Worm (Caenorhabditis elegans) whole organism, L3 larva: ENCODE measurements around the gene K02D10.8.

Experiments
- ZK546.5 ChIP-seq: sonication (generic microtip); optimal IDR thresholded peaks from 2 replicates; lab custom pipeline; 2017; ENCODE audit warnings: missing biosample characterization, missing genetic modification characterization
- aly-2 ChIP-seq: fragments of 150-350 bp; optimal IDR thresholded peaks from 2 replicates; lab custom pipeline; 2014; ENCODE audit warnings: missing biosample characterization, missing genetic modification characterization
- ama-1 ChIP-seq: fragments of 150-350 bp; optimal IDR thresholded peaks from 2 replicates; lab custom pipeline; 2018
- ceh-16 ChIP-seq: sonication (generic microtip); optimal IDR thresholded peaks from 2 replicates; lab custom pipeline; 2017; ENCODE audit warnings: missing biosample characterization, missing genetic modification characterization
- ceh-28 ChIP-seq: fragments of 150-350 bp; optimal IDR thresholded peaks from 2 replicates; lab custom pipeline; 2014; ENCODE audit warnings: missing biosample characterization, missing genetic modification reagents, missing genetic modification characterization
- ceh-82 ChIP-seq: fragments of 150-350 bp; optimal IDR thresholded peaks from 2 replicates; lab custom pipeline; 2014; ENCODE audit warnings: missing biosample characterization, missing genetic modification characterization
- ceh-9 ChIP-seq: sonication (generic microtip); optimal IDR thresholded peaks from 2 replicates; lab custom pipeline; 2018; ENCODE audit warnings: missing biosample characterization, missing genetic modification characterization
- daf-12 ChIP-seq: fragments of 150-350 bp; optimal IDR thresholded peaks from 2 replicates; lab custom pipeline; 2014; ENCODE audit warnings: missing biosample characterization, missing genetic modification reagents, missing genetic modification characterization
- egl-27 ChIP-seq: sonication (generic microtip); optimal IDR thresholded peaks from 4 replicates; lab custom pipeline; 2017; ENCODE audit warnings: missing biosample characterization, missing genetic modification reagents, missing genetic modification characterization
- egl-5 ChIP-seq: fragments of 150-350 bp; optimal IDR thresholded peaks from 2 replicates; lab custom pipeline; 2017; ENCODE audit warnings: missing biosample characterization, missing genetic modification reagents, missing genetic modification characterization, inconsistent platforms
- elt-1 ChIP-seq: fragments of 150-350 bp; optimal IDR thresholded peaks from 2 replicates; lab custom pipeline; 2014; ENCODE audit warnings: missing biosample characterization, missing genetic modification characterization
- elt-2 ChIP-seq: sonication (generic microtip); optimal IDR thresholded peaks from 2 replicates; lab custom pipeline; 2016; ENCODE audit warnings: missing genetic modification reagents, mild to moderate bottlenecking, missing genetic modification characterization, missing compliant biosample characterization
- elt-3 ChIP-seq, 3 experiments: fragments of 150-350 bp in 1 of 3; sonication (generic microtip) in 2 of 3; optimal IDR thresholded peaks; 2 replicates in 2 of 3; 4 replicates in 1 of 3; lab custom pipeline; 2014 to 2017; ENCODE audit warnings: missing biosample characterization in 3 of 3, missing genetic modification characterization in 3 of 3
- eor-1 ChIP-seq, 2 experiments: fragments of 150-350 bp; optimal IDR thresholded peaks; 2 replicates each; lab custom pipeline; 2014 to 2018; ENCODE audit warnings: missing biosample characterization in 2 of 2, missing genetic modification characterization in 2 of 2
- fkh-2 ChIP-seq: fragments of 150-350 bp; optimal IDR thresholded peaks from 2 replicates; lab custom pipeline; 2014; ENCODE audit warnings: missing biosample characterization, missing genetic modification reagents, missing genetic modification characterization
- fos-1 ChIP-seq: fragments of 150-350 bp; optimal IDR thresholded peaks from 2 replicates; lab custom pipeline; 2014; ENCODE audit warnings: missing biosample characterization, missing genetic modification characterization
- hmg-11 ChIP-seq: sonication (generic microtip); optimal IDR thresholded peaks from 2 replicates; lab custom pipeline; 2016; ENCODE audit warnings: missing genetic modification characterization, missing compliant biosample characterization
- lin-39 ChIP-seq: fragments of 150-350 bp; optimal IDR thresholded peaks from 2 replicates; lab custom pipeline; 2018; ENCODE audit warnings: missing biosample characterization, missing genetic modification reagents, missing genetic modification characterization
- lsy-12 ChIP-seq: sonication (generic microtip); optimal IDR thresholded peaks from 2 replicates; lab custom pipeline; 2016; ENCODE audit warnings: mild to moderate bottlenecking, missing genetic modification characterization, missing compliant biosample characterization
- mdl-1 ChIP-seq: fragments of 150-350 bp; optimal IDR thresholded peaks from 2 replicates; lab custom pipeline; 2014; ENCODE audit warnings: missing biosample characterization, missing genetic modification characterization
- nhr-11 ChIP-seq: fragments of 150-350 bp; optimal IDR thresholded peaks from 2 replicates; lab custom pipeline; 2014; ENCODE audit warnings: missing biosample characterization, missing genetic modification characterization
- nhr-12 ChIP-seq: fragments of 150-350 bp; optimal IDR thresholded peaks from 2 replicates; lab custom pipeline; 2014; ENCODE audit warnings: missing biosample characterization, missing genetic modification characterization
- nhr-23 ChIP-seq: fragments of 150-350 bp; optimal IDR thresholded peaks from 2 replicates; lab custom pipeline; 2014; ENCODE audit warnings: missing biosample characterization, missing genetic modification reagents, missing genetic modification characterization
- nhr-237 ChIP-seq: fragments of 150-350 bp; optimal IDR thresholded peaks from 2 replicates; lab custom pipeline; 2014; ENCODE audit warnings: missing biosample characterization, missing genetic modification characterization
- nhr-25 ChIP-seq: sonication (generic microtip); optimal IDR thresholded peaks from 2 replicates; lab custom pipeline; 2017; ENCODE audit warnings: missing biosample characterization, missing genetic modification characterization
- nhr-28 ChIP-seq: fragments of 150-350 bp; optimal IDR thresholded peaks from 2 replicates; lab custom pipeline; 2014; ENCODE audit warnings: missing biosample characterization, missing genetic modification characterization
- nhr-43 ChIP-seq: sonication (generic microtip); optimal IDR thresholded peaks from 2 replicates; lab custom pipeline; 2016; ENCODE audit warnings: mild to moderate bottlenecking, missing genetic modification characterization, missing compliant biosample characterization; ENCODE audit not compliant: poor library complexity, severe bottlenecking
- nhr-67 ChIP-seq: fragments of 150-350 bp; optimal IDR thresholded peaks from 2 replicates; lab custom pipeline; 2014; ENCODE audit warnings: missing biosample characterization, missing genetic modification characterization
- nhr-76 ChIP-seq: fragments of 150-350 bp; sonication (generic microtip); optimal IDR thresholded peaks from 5 replicates; lab custom pipeline; 2014; ENCODE audit warnings: missing biosample characterization, missing genetic modification characterization
- pha-4 ChIP-seq: fragments of 150-350 bp; optimal IDR thresholded peaks from 2 replicates; lab custom pipeline; 2014; ENCODE audit warnings: missing biosample characterization, missing genetic modification reagents, missing genetic modification characterization
- pqm-1 ChIP-seq: fragments of 150-350 bp; optimal IDR thresholded peaks from 2 replicates; lab custom pipeline; 2017; ENCODE audit warnings: missing biosample characterization, missing genetic modification characterization, inconsistent platforms
- sea-2 ChIP-seq: fragments of 150-350 bp; sonication (generic microtip); optimal IDR thresholded peaks from 4 replicates; lab custom pipeline; 2014; ENCODE audit warnings: missing biosample characterization, missing genetic modification reagents, missing genetic modification characterization
- skn-1 ChIP-seq: fragments of 150-350 bp; optimal IDR thresholded peaks from 2 replicates; lab custom pipeline; 2014; ENCODE audit warnings: missing biosample characterization, missing genetic modification characterization
- snpc-4 ChIP-seq: fragments of 150-350 bp; optimal IDR thresholded peaks from 2 replicates; lab custom pipeline; 2014; ENCODE audit warnings: missing biosample characterization, missing genetic modification characterization
- tbx-2 ChIP-seq: sonication (generic microtip); optimal IDR thresholded peaks from 2 replicates; lab custom pipeline; 2016; ENCODE audit warnings: mild to moderate bottlenecking, missing genetic modification characterization, missing compliant biosample characterization
- unc-39 ChIP-seq: sonication (generic microtip); optimal IDR thresholded peaks from 4 replicates; lab custom pipeline; 2017; ENCODE audit warnings: missing biosample characterization, missing genetic modification characterization
- zag-1 ChIP-seq: fragments of 150-350 bp; optimal IDR thresholded peaks from 2 replicates; lab custom pipeline; 2014; ENCODE audit warnings: missing biosample characterization, missing genetic modification characterization
- ztf-11 ChIP-seq: fragments of 150-350 bp; optimal IDR thresholded peaks from 2 replicates; lab custom pipeline; 2014; ENCODE audit warnings: missing biosample characterization, missing genetic modification characterization
- ztf-4 ChIP-seq: fragments of 150-350 bp; optimal IDR thresholded peaks from 2 replicates; lab custom pipeline; 2014; ENCODE audit warnings: missing biosample characterization, missing genetic modification characterization

The K02D10.8 gene

ce11 chrIII:8767889-8768361 lies 18.3 kb upstream of the K02D10.8 start, which contains the start of gene mtss-1 (continued):
- TF ChIP-seq eor-1 (tag; optimal IDR thresholded peaks at IDR 0.05; lab: Kevin White, UChicago) (no peak), ztf-4 (tag; lab: Kevin White, UChicago) (no peak), tbx-2 (tag; lab: Kevin White, UChicago) (no peak), egl-5 (tag; lab: Kevin White, UChicago) (no peak), ceh-82 (no peak), elt-2 (tag; lab: Kevin White, UChicago) (peak; percentile 32), lsy-12 (tag; lab: Kevin White, UChicago) (no peak), hmg-11 (tag; lab: Kevin White, UChicago) (peak; percentile 86), elt-3 (tag; optimal IDR thresholded peaks at IDR 0.05; lab: Kevin White, UChicago) (no peak), pha-4 (tag; lab: Kevin White, UChicago) (peak; percentile 57), aly-2 (no peak)

DNA sequence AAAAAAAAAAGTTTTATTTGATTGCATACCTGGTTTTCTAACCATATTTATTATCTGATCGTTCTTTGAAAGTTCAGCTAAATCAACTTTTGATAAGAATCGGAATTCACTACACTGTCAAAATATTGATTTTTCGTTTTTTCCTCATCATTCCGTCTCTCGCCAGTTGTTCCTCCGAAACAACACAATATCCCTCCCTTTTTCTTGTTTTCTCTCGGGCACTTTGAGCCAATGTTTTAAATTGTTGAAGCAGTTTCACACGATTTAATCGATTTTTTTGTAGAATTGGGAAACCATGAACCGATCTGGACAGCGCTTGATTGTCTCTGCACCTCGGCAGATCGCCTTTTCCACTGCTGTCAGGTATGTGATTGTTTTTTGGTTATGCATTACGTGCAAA lies 16.9 kb upstream of the K02D10.8 start, which contains the start of gene K02D10.1:
K02D10.1 (plus strand) TSS at position 284 of the 400 bp plus-strand sequence.
- TF ChIP-seq zag-1 (tag; lab: Kevin White, UChicago) (no peak), nhr-237 (tag; lab: Kevin White, UChicago) (no peak), aly-2 (no peak), fos-1 (tag; lab: Kevin White, UChicago) (no peak), ceh-28 (tag; lab: Kevin White, UChicago) (peak; percentile 29), snpc-4 (tag; lab: Kevin White, UChicago) (no peak), unc-39 (no peak), ZK546.5 (tag; lab: Kevin White, UChicago) (no peak), ceh-16 (no peak), nhr-25 (tag; lab: Kevin White, UChicago) (no peak), pqm-1 (tag; lab: Kevin White, UChicago) (no peak), sea-2 (GFP tag; lab: Kevin White, UChicago) (no peak), eor-1 (tag; optimal IDR thresholded peaks at IDR 0.05; lab: Kevin White, UChicago) (no peak), ama-1 (lab: Kevin White, UChicago) (peak; percentile 62)

ce11 chrIII:8770243-8770642 lies 15.9 kb upstream of the K02D10.8 start:
- TF ChIP-seq nhr-25 (tag; lab: Kevin White, UChicago), result peak; percentile 58
- no peak for TF ChIP-seq unc-39
- no peak for TF ChIP-seq nhr-76
- peak; percentile 30 for TF ChIP-seq nhr-23
- TF ChIP-seq ceh-9 (tag; lab: Kevin White, UChicago), result no peak
- TF ChIP-seq sea-2 (GFP tag; lab: Kevin White, UChicago), result no peak

DNA sequence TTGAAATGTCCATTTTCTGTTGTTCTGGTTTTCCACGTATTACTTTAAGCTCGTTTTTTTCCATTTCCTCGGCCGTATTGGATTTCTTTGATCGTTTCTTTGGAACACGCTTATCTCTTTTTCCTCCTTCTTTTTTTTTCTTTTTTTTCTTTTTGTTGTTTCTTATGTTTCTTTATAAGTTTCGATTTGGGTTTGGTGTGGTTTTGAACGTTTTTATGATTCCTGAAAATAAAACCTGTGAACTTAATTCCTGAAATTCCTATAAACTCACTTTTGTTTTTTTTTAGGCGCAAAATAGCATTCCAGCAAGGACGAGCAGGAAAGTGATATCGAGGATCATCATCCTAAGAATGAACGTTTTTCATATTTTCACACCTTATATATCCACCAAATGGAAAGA lies 15.0 kb upstream of the K02D10.8 start, which contains the start of gene K02D10.2:
K02D10.2 (minus strand) TSS at position 101 of the 400 bp plus-strand sequence.
- no peak for TF ChIP-seq nhr-237 (tag; lab: Kevin White, UChicago)
- TF ChIP-seq ztf-11 (tag; lab: Kevin White, UChicago), result no peak
- no peak for TF ChIP-seq nhr-12 (tag; lab: Kevin White, UChicago)
- no peak for TF ChIP-seq ceh-82
- no peak for TF ChIP-seq daf-12
- TF ChIP-seq tbx-2 (tag; lab: Kevin White, UChicago), result no peak
- TF ChIP-seq nhr-76, result no peak
- TF ChIP-seq nhr-11, result no peak
- no peak for TF ChIP-seq ceh-9 (tag; lab: Kevin White, UChicago)
- TF ChIP-seq nhr-67, result no peak
- TF ChIP-seq lin-39, result no peak
- no peak for TF ChIP-seq fos-1 (tag; lab: Kevin White, UChicago)
- TF ChIP-seq unc-39, result no peak
- TF ChIP-seq lsy-12 (tag; lab: Kevin White, UChicago), result no peak
- no peak for TF ChIP-seq pqm-1 (tag; lab: Kevin White, UChicago)
- no peak for TF ChIP-seq hmg-11 (tag; lab: Kevin White, UChicago)
- no peak for TF ChIP-seq egl-27 (tag; lab: Kevin White, UChicago)

DNA sequence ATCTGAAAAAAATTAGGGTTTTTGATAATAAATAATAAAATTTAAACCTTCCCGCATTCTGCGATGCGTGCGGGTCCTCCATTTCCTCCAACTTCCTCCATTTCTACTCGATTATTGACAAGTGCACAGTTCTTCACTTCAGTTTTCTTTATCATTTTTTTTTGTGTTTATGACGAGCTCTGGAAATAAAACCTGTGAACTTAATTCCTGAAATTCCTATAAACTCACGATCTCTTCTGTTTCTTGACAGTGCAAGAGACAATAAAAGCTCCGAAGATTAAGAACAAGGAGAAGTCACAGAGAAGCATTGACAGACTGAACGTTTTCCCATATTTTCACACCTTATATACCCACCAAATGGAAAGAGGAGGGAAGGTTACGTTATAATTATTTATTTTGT lies 14.3 kb upstream of the K02D10.8 start, which contains the start of gene K02D10.3:
K02D10.3 (minus strand) TSS at position 101 of the 400 bp plus-strand sequence.
- TF ChIP-seq ceh-16, result no peak
- no peak for TF ChIP-seq elt-1 (tag; lab: Kevin White, UChicago)
- TF ChIP-seq fos-1 (tag; lab: Kevin White, UChicago), result no peak
- TF ChIP-seq sea-2 (GFP tag; lab: Kevin White, UChicago), result no peak
- TF ChIP-seq mdl-1 (tag; lab: Kevin White, UChicago), result no peak
- TF ChIP-seq fkh-2, result no peak
- TF ChIP-seq ztf-11 (tag; lab: Kevin White, UChicago), result no peak
- TF ChIP-seq nhr-43 (tag; lab: Kevin White, UChicago), result no peak
- TF ChIP-seq pha-4 (tag; lab: Kevin White, UChicago), result no peak
- TF ChIP-seq nhr-76, result no peak
- TF ChIP-seq tbx-2 (tag; lab: Kevin White, UChicago), result no peak
- TF ChIP-seq zag-1 (tag; lab: Kevin White, UChicago), result no peak
- TF ChIP-seq egl-27 (tag; lab: Kevin White, UChicago), result no peak
- TF ChIP-seq skn-1 (tag; lab: Kevin White, UChicago), result no peak
- no peak for TF ChIP-seq nhr-28 (tag; lab: Kevin White, UChicago)
- no peak for TF ChIP-seq eor-1 (tag; optimal IDR thresholded peaks at IDR 0.05; lab: Kevin White, UChicago)
- no peak for TF ChIP-seq lin-39
- no peak for TF ChIP-seq nhr-67
